Fruit fly (Drosophila melanogaster) whole organism, embryonic: ENCODE data around the gene Tsp96F.
A peak's percentile ranks its signal among the peaks of the same experiment; 100 is the strongest.

Experiments used
- C15 ChIP-seq: fragments of 200-800 bp; sonication (Bioruptor generic); IDR thresholded peaks from 3 replicates; pipeline ENCODE4 v1.3.6; 2022; ENCODE audit warnings: missing biosample characterization, missing genetic modification characterization
- CG10431 ChIP-seq: fragments of 200-800 bp; sonication (Bioruptor generic); optimal IDR thresholded peaks from 3 replicates; lab custom pipeline; 2018; ENCODE audit warnings: missing biosample characterization, mild to moderate bottlenecking, missing genetic modification characterization
- CG14710 ChIP-seq: fragments of 200-800 bp; sonication (Bioruptor generic); optimal IDR thresholded peaks from 3 replicates; lab custom pipeline; 2019; ENCODE audit warnings: missing biosample characterization, mild to moderate bottlenecking, missing genetic modification characterization, moderate library complexity
- CG33557 ChIP-seq: fragments of 200-800 bp; sonication (Bioruptor generic); optimal IDR thresholded peaks from 2 replicates; lab custom pipeline; 2019; ENCODE audit warnings: missing biosample characterization, mild to moderate bottlenecking, missing genetic modification characterization, moderate library complexity
- CG9609 ChIP-seq: fragments of 200-800 bp; sonication (Bioruptor generic); optimal IDR thresholded peaks from 3 replicates; lab custom pipeline; 2016; ENCODE audit warnings: missing biosample characterization, missing genetic modification characterization
- CkIIα-i1 ChIP-seq: fragments of 200-800 bp; sonication (Bioruptor generic); IDR thresholded peaks from 2 replicates; pipeline ENCODE4 v1.3.6; 2022; ENCODE audit warnings: missing biosample characterization, missing genetic modification characterization
- Dbx ChIP-seq: fragments of 200-800 bp; sonication (Bioruptor generic); IDR thresholded peaks from 3 replicates; pipeline ENCODE4 v1.3.6; 2022; ENCODE audit warnings: missing biosample characterization, missing genetic modification characterization
- Myb ChIP-seq: fragments of 200-800 bp; sonication (Bioruptor generic); optimal IDR thresholded peaks from 2 replicates; lab custom pipeline; 2016; ENCODE audit warnings: missing biosample characterization, missing genetic modification characterization
- Ssrp ChIP-seq: fragments of 200-800 bp; sonication (Bioruptor generic); optimal IDR thresholded peaks from 2 replicates; lab custom pipeline; 2018; ENCODE audit warnings: missing biosample characterization, mild to moderate bottlenecking, missing genetic modification characterization, moderate library complexity
- ttk ChIP-seq: fragments of 200-800 bp; sonication (Bioruptor generic); IDR thresholded peaks from 2 replicates; pipeline ENCODE4 v2.1.2; 2022; ENCODE audit warnings: missing biosample characterization, missing genetic modification characterization

DNA sequence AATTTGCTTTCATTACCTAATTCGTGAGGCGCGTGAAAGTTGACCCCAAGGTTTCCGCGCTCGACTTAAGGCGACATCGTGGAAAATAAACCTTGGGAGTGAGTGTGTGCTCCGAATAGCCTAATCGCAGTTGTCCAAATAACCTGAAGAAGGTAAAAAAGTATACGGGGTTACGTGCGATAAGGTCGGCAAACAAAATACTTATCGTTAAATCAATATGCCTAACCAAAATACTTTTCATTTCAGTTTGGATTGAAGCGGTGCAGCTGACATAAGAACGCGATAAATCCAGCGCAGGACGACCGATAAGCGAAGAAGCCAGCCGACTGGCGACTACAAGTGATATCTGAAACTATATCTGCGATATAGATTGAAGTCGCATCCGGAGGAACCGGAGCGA lies 3.9 kb upstream of the Tsp96F start:
- TF ChIP-seq CkIIα-i1 (GFP tag; lab: Robert Waterston, UW) = no peak
- TF ChIP-seq ttk (GFP tag; lab: Robert Waterston, UW) = no peak
- no peak for TF ChIP-seq C15 (GFP tag; lab: Robert Waterston, UW)
- TF ChIP-seq CG33557 (GFP tag; lab: Kevin White, UChicago) = peak; percentile 77
- TF ChIP-seq CG14710 (tag; lab: Kevin White, UChicago) = peak; percentile 44
- no peak for TF ChIP-seq Ssrp (tag; lab: Kevin White, UChicago)
- no peak for TF ChIP-seq Dbx (GFP tag; lab: Robert Waterston, UW)
- TF ChIP-seq CG10431 (GFP tag; lab: Kevin White, UChicago) = peak; percentile 80
- no peak for TF ChIP-seq CG9609 (GFP tag; lab: Kevin White, UChicago)
- TF ChIP-seq Myb (GFP tag; lab: Kevin White, UChicago) = no peak
